Fruit fly (Drosophila melanogaster): ENCODE results near the gene CG9328.

DNA sequence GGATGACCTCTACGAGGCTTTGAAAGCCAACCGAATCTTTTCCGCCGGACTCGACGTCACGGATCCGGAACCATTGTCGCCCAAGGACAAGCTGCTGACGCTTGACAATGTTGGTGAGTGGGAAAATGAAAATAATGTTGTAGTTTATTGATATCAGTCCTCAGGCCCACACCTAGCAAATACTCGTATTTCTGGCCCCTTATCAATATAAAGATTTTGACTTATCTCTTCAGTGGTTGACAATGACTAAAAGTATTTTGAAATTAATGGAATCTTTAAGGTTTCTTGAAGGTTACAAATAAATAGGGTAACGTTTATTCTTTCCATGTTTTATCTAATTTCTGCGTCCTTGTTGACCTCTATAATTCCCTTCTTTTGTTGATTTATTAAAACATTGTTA, 29.5 kb downstream of the CG9328 start:
- no peak for TF ChIP-seq CTCF (optimal IDR thresholded peaks at IDR 0.05)
- TF ChIP-seq CG8478 (optimal IDR thresholded peaks at IDR 0.05): no peak
